Worm (Caenorhabditis elegans): ENCODE results near the gene dpy-8.

dpy-8 gene

ce11 chrX:5152931-5153330 is 2.7 kb upstream of the dpy-8 start:
- TF ChIP-seq sptf-1 (tag; optimal IDR thresholded peaks at IDR 0.05), result no peak
- no peak for TF ChIP-seq hlh-1 (tag; optimal IDR thresholded peaks at IDR 0.05)
- TF ChIP-seq elt-3 (tag; optimal IDR thresholded peaks at IDR 0.05), result no peak
- TF ChIP-seq mep-1 (tag; optimal IDR thresholded peaks at IDR 0.05), result no peak
- no peak for TF ChIP-seq elt-1 (tag; optimal IDR thresholded peaks at IDR 0.05; ENCODE audit: borderline replicate concordance, insufficient read depth)
- TF ChIP-seq drap-1 (GFP tag; optimal IDR thresholded peaks at IDR 0.05), result no peak
- TF ChIP-seq mab-5 (tag; optimal IDR thresholded peaks at IDR 0.05), result no peak
- no peak for TF ChIP-seq nhr-28 (tag; optimal IDR thresholded peaks at IDR 0.05)
- no peak for TF ChIP-seq unc-39 (tag; optimal IDR thresholded peaks at IDR 0.05)
- TF ChIP-seq sem-2 (GFP tag; optimal IDR thresholded peaks at IDR 0.05), result no peak
- no peak for TF ChIP-seq flh-1 (GFP tag; optimal IDR thresholded peaks at IDR 0.05)
- no peak for TF ChIP-seq nhr-76 (tag; optimal IDR thresholded peaks at IDR 0.05)
- no peak for TF ChIP-seq nhr-237 (tag; optimal IDR thresholded peaks at IDR 0.05)
- TF ChIP-seq nhr-2 (tag; optimal IDR thresholded peaks at IDR 0.05), result no peak

ce11 chrX:5151866-5152265 is 1.6 kb upstream of the dpy-8 start:
- TF ChIP-seq blmp-1 (tag; optimal IDR thresholded peaks at IDR 0.05) (no peak), nhr-28 (tag; optimal IDR thresholded peaks at IDR 0.05) (no peak), zip-8 (tag; optimal IDR thresholded peaks at IDR 0.05) (no peak), ces-1 (GFP tag; optimal IDR thresholded peaks at IDR 0.05) (no peak), nhr-2 (tag; optimal IDR thresholded peaks at IDR 0.05) (no peak), drap-1 (GFP tag; optimal IDR thresholded peaks at IDR 0.05) (no peak), snpc-4 (tag; optimal IDR thresholded peaks at IDR 0.05) (no peak), cnd-1 (tag; optimal IDR thresholded peaks at IDR 0.05) (no peak), lsy-2 (tag; optimal IDR thresholded peaks at IDR 0.05) (no peak), ceh-43 (GFP tag; optimal IDR thresholded peaks at IDR 0.05) (no peak), ztf-11 (tag; optimal IDR thresholded peaks at IDR 0.05) (no peak), flh-1 (GFP tag; optimal IDR thresholded peaks at IDR 0.05) (no peak), ceh-39 (tag; optimal IDR thresholded peaks at IDR 0.05) (no peak)

ce11 chrX:5151403-5151802 is 1.1 kb upstream of the dpy-8 start:
- no peak for TF ChIP-seq ceh-43 (GFP tag; optimal IDR thresholded peaks at IDR 0.05)
- TF ChIP-seq cnd-1 (tag; optimal IDR thresholded peaks at IDR 0.05), result no peak
- TF ChIP-seq unc-62 (GFP tag; optimal IDR thresholded peaks at IDR 0.05), result no peak
- TF ChIP-seq mls-2 (tag; optimal IDR thresholded peaks at IDR 0.05), result no peak

- TF ChIP-seq nhr-28 (tag; optimal IDR thresholded peaks at IDR 0.05), result no peak
These were observed 2.4 kb downstream of the dpy-8 start, which contains the start of gene C31H2.14 for ce11 chrX:5147918-5148317. Gene C31H2.14, plus strand, starts transcription at chrX:5148218.

ce11 chrX:5142403-5142802 is 7.9 kb downstream of the dpy-8 start:
- TF ChIP-seq blmp-1 (tag; optimal IDR thresholded peaks at IDR 0.05) (no peak), pha-4 (tag; optimal IDR thresholded peaks at IDR 0.05) (peak; percentile 82)

- no peak for TF ChIP-seq lin-13 (tag; optimal IDR thresholded peaks at IDR 0.05)
- no peak for TF ChIP-seq unc-39 (tag; optimal IDR thresholded peaks at IDR 0.05)
- peak; percentile 32 for TF ChIP-seq pha-4 (tag; optimal IDR thresholded peaks at IDR 0.05)
- peak; percentile 82 for TF ChIP-seq mls-2 (tag; optimal IDR thresholded peaks at IDR 0.05)
- TF ChIP-seq ceh-39 (tag; optimal IDR thresholded peaks at IDR 0.05), result no peak
- no peak for TF ChIP-seq blmp-1 (tag; optimal IDR thresholded peaks at IDR 0.05)
- TF ChIP-seq sem-2 (GFP tag; optimal IDR thresholded peaks at IDR 0.05), result no peak
- no peak for TF ChIP-seq elt-3 (tag; optimal IDR thresholded peaks at IDR 0.05)
- TF ChIP-seq hlh-1 (tag; optimal IDR thresholded peaks at IDR 0.05), result peak; percentile 34
- TF ChIP-seq ceh-43 (GFP tag; optimal IDR thresholded peaks at IDR 0.05), result no peak
- TF ChIP-seq nhr-28 (tag; optimal IDR thresholded peaks at IDR 0.05), result no peak
- no peak for TF ChIP-seq nhr-237 (tag; optimal IDR thresholded peaks at IDR 0.05)
- no peak for TF ChIP-seq lsy-2 (tag; optimal IDR thresholded peaks at IDR 0.05)
- TF ChIP-seq snpc-4 (tag; optimal IDR thresholded peaks at IDR 0.05), result no peak
- peak; percentile 42 for TF ChIP-seq ham-2 (GFP tag; optimal IDR thresholded peaks at IDR 0.05)
- TF ChIP-seq nhr-2 (tag; optimal IDR thresholded peaks at IDR 0.05), result no peak
- TF ChIP-seq nhr-76 (tag; optimal IDR thresholded peaks at IDR 0.05), result no peak
- TF ChIP-seq sptf-1 (tag; optimal IDR thresholded peaks at IDR 0.05), result peak; percentile 69
- TF ChIP-seq M03D4.4 (tag; optimal IDR thresholded peaks at IDR 0.05), result peak; percentile 72
- TF ChIP-seq mab-5 (tag; optimal IDR thresholded peaks at IDR 0.05), result no peak
- peak; percentile 11 for TF ChIP-seq bed-3 (GFP tag; optimal IDR thresholded peaks at IDR 0.05)
- TF ChIP-seq zip-8 (tag; optimal IDR thresholded peaks at IDR 0.05), result no peak
- peak; percentile 43 for TF ChIP-seq lin-32 (GFP tag; optimal IDR thresholded peaks at IDR 0.05)
- peak; percentile 75 for TF ChIP-seq cnd-1 (tag; optimal IDR thresholded peaks at IDR 0.05)
- peak; percentile 61 for TF ChIP-seq unc-120 (tag; optimal IDR thresholded peaks at IDR 0.05; ENCODE audit: poor library complexity, severe bottlenecking)
- no peak for TF ChIP-seq elt-1 (tag; optimal IDR thresholded peaks at IDR 0.05; ENCODE audit: borderline replicate concordance, insufficient read depth)
- TF ChIP-seq unc-62 (GFP tag; optimal IDR thresholded peaks at IDR 0.05), result no peak
- TF ChIP-seq tbx-8 (GFP tag; optimal IDR thresholded peaks at IDR 0.05), result no peak
- no peak for TF ChIP-seq ceh-83 (GFP tag; optimal IDR thresholded peaks at IDR 0.05)
- no peak for TF ChIP-seq flh-1 (GFP tag; optimal IDR thresholded peaks at IDR 0.05)
- peak; percentile 73 for TF ChIP-seq drap-1 (GFP tag; optimal IDR thresholded peaks at IDR 0.05)
- no peak for TF ChIP-seq mep-1 (tag; optimal IDR thresholded peaks at IDR 0.05)
- TF ChIP-seq ces-1 (GFP tag; optimal IDR thresholded peaks at IDR 0.05), result peak; percentile 73
- TF ChIP-seq nhr-12 (tag; optimal IDR thresholded peaks at IDR 0.05), result no peak
These were observed 10.1 kb downstream of the dpy-8 start for ce11 chrX:5140177-5140576.
